Fruit fly (Drosophila melanogaster) whole organism, embryonic: ENCODE measurements around the gene mRpS7.
A peak's percentile ranks its signal among the peaks of the same experiment; 100 is the strongest.

ENCODE experiments used
- Ada2b ChIP-seq: fragments of 200-800 bp; sonication (Bioruptor generic); IDR thresholded peaks from 2 replicates; pipeline ENCODE4 v1.3.6; 2022; ENCODE audit warnings: missing biosample characterization, missing genetic modification characterization
- Adf1 ChIP-seq: fragments of 200-800 bp; sonication (Bioruptor generic); IDR thresholded peaks from 2 replicates; pipeline ENCODE4 v1.3.6; 2022; ENCODE audit warnings: missing biosample characterization, missing genetic modification characterization
- BtbVII ChIP-seq: fragments of 200-800 bp; sonication (Bioruptor generic); optimal IDR thresholded peaks from 3 replicates; lab custom pipeline; 2017; ENCODE audit warnings: missing biosample characterization, mild to moderate bottlenecking, missing genetic modification characterization
- CG11247 ChIP-seq: fragments of 200-800 bp; sonication (Bioruptor generic); IDR thresholded peaks from 2 replicates; pipeline ENCODE4 v1.3.6; 2022; ENCODE audit warnings: missing biosample characterization, missing genetic modification characterization
- CG11504 ChIP-seq: fragments of 200-800 bp; sonication (Bioruptor generic); optimal IDR thresholded peaks from 3 replicates; lab custom pipeline; 2019; ENCODE audit warnings: missing biosample characterization, mild to moderate bottlenecking, missing genetic modification characterization, moderate library complexity
- CG11696 ChIP-seq: fragments of 200-800 bp; sonication (Bioruptor generic); IDR thresholded peaks from 2 replicates; pipeline ENCODE4 v1.3.6; 2022; ENCODE audit warnings: missing biosample characterization, missing genetic modification characterization
- CG12155 ChIP-seq: fragments of 200-800 bp; sonication (Bioruptor generic); optimal IDR thresholded peaks from 3 replicates; lab custom pipeline; 2016; ENCODE audit warnings: missing biosample characterization, missing genetic modification characterization
- CG12299 ChIP-seq: fragments of 200-800 bp; sonication (Bioruptor generic); optimal IDR thresholded peaks from 2 replicates; lab custom pipeline; 2018; ENCODE audit warnings: missing biosample characterization, mild to moderate bottlenecking, missing genetic modification characterization
- CG12391 ChIP-seq: fragments of 200-800 bp; sonication (Bioruptor generic); optimal IDR thresholded peaks from 3 replicates; lab custom pipeline; 2018; ENCODE audit warnings: missing biosample characterization, mild to moderate bottlenecking, missing genetic modification characterization, moderate library complexity
- CG12769 ChIP-seq: fragments of 200-800 bp; sonication (Bioruptor generic); optimal IDR thresholded peaks from 2 replicates; lab custom pipeline; 2019; ENCODE audit warnings: missing biosample characterization, mild to moderate bottlenecking, missing genetic modification characterization, moderate library complexity
- CG12942 ChIP-seq: fragments of 200-800 bp; sonication (Bioruptor generic); optimal IDR thresholded peaks from 3 replicates; lab custom pipeline; 2016; ENCODE audit warnings: missing biosample characterization, missing genetic modification characterization
- CG1529 ChIP-seq: fragments of 200-800 bp; sonication (Bioruptor generic); optimal IDR thresholded peaks from 3 replicates; lab custom pipeline; 2018; ENCODE audit warnings: missing biosample characterization, missing genetic modification characterization
- CG1602 ChIP-seq: fragments of 200-800 bp; sonication (Bioruptor generic); optimal IDR thresholded peaks from 3 replicates; lab custom pipeline; 2016; ENCODE audit warnings: missing biosample characterization, missing genetic modification characterization
- CG1603 ChIP-seq: fragments of 200-800 bp; sonication (Bioruptor generic); optimal IDR thresholded peaks from 2 replicates; lab custom pipeline; 2019; ENCODE audit warnings: missing biosample characterization, mild to moderate bottlenecking, missing genetic modification characterization, moderate library complexity
- CG18011 ChIP-seq: fragments of 200-800 bp; sonication (Bioruptor generic); optimal IDR thresholded peaks from 2 replicates; lab custom pipeline; 2017; ENCODE audit warnings: missing biosample characterization, missing genetic modification characterization, mild to moderate bottlenecking, moderate library complexity, missing genotype
- CG18764 ChIP-seq: fragments of 200-800 bp; sonication (Bioruptor generic); optimal IDR thresholded peaks from 3 replicates; lab custom pipeline; 2016; ENCODE audit warnings: missing biosample characterization, missing genetic modification characterization
- CG2129 ChIP-seq: fragments of 200-800 bp; sonication (Bioruptor generic); IDR thresholded peaks from 2 replicates; pipeline ENCODE4 v1.3.6; 2022; ENCODE audit warnings: missing biosample characterization, missing genetic modification characterization; ENCODE audit not compliant: partially characterized antibody
- CG2875 ChIP-seq: fragments of 200-800 bp; sonication (Bioruptor generic); optimal IDR thresholded peaks from 2 replicates; lab custom pipeline; 2017; ENCODE audit warnings: missing biosample characterization, mild to moderate bottlenecking, missing genetic modification characterization, missing genetic modification reagents
- CG30020 ChIP-seq: fragments of 200-800 bp; optimal IDR thresholded peaks from 2 replicates; lab custom pipeline; 2019; ENCODE audit warnings: missing biosample characterization, mild to moderate bottlenecking, missing genetic modification characterization, moderate library complexity
- CG31365 ChIP-seq: fragments of 200-800 bp; sonication (Bioruptor generic); optimal IDR thresholded peaks from 2 replicates; lab custom pipeline; 2018; ENCODE audit warnings: missing biosample characterization, mild to moderate bottlenecking, missing genetic modification characterization
- CG3995 ChIP-seq: fragments of 200-800 bp; sonication (Bioruptor generic); optimal IDR thresholded peaks from 3 replicates; lab custom pipeline; 2016; ENCODE audit warnings: missing biosample characterization, missing genetic modification characterization
- CG6791 ChIP-seq: fragments of 200-800 bp; sonication (Bioruptor generic); IDR thresholded peaks from 3 replicates; pipeline ENCODE4 v1.3.6; 2022; ENCODE audit warnings: missing biosample characterization, missing genetic modification characterization; ENCODE audit not compliant: partially characterized antibody
- CG7745 ChIP-seq: fragments of 200-800 bp; sonication (Bioruptor generic); optimal IDR thresholded peaks from 2 replicates; lab custom pipeline; 2018; ENCODE audit warnings: missing biosample characterization, mild to moderate bottlenecking, missing genetic modification characterization, moderate library complexity
- CG8359 ChIP-seq: fragments of 200-800 bp; sonication (Bioruptor generic); optimal IDR thresholded peaks from 2 replicates; lab custom pipeline; 2017; ENCODE audit warnings: missing biosample characterization, mild to moderate bottlenecking, missing genetic modification characterization, borderline replicate concordance
- CG9437 ChIP-seq: fragments of 200-800 bp; sonication (Bioruptor generic); optimal IDR thresholded peaks from 2 replicates; lab custom pipeline; 2018; ENCODE audit warnings: missing biosample characterization, mild to moderate bottlenecking, missing genetic modification characterization
- D19A ChIP-seq: fragments of 200-800 bp; optimal IDR thresholded peaks from 3 replicates; lab custom pipeline; 2019; ENCODE audit warnings: missing biosample characterization, mild to moderate bottlenecking, missing genetic modification characterization, moderate library complexity
- Dfd ChIP-seq, 2 experiments: fragments of >200 bp; optimal IDR thresholded peaks; 2 replicates each; lab custom pipeline; 2017; ENCODE audit warnings: missing biosample characterization in 2 of 2, missing genetic modification characterization in 2 of 2
- Dip2 ChIP-seq: fragments of 200-800 bp; sonication (Bioruptor generic); IDR thresholded peaks from 2 replicates; pipeline ENCODE4 v1.3.6; 2022; ENCODE audit warnings: missing biosample characterization, missing genetic modification characterization
- Dip3 ChIP-seq: fragments of 200-800 bp; sonication (Bioruptor generic); optimal IDR thresholded peaks from 3 replicates; lab custom pipeline; 2016; ENCODE audit warnings: missing biosample characterization, missing genetic modification characterization
- Jarid2 ChIP-seq: fragments of 200-800 bp; sonication (Bioruptor generic); optimal IDR thresholded peaks from 3 replicates; lab custom pipeline; 2017; ENCODE audit warnings: mild to moderate bottlenecking, missing biosample characterization, missing genetic modification reagents, missing genetic modification characterization
- Kr ChIP-seq: fragments of 200-800 bp; sonication (Bioruptor generic); optimal IDR thresholded peaks from 2 replicates; lab custom pipeline; 2017; ENCODE audit warnings: missing biosample characterization, mild to moderate bottlenecking, missing genetic modification characterization
- Mad ChIP-seq: fragments of 200-800 bp; sonication (Bioruptor generic); optimal IDR thresholded peaks from 2 replicates; lab custom pipeline; 2016; ENCODE audit warnings: missing biosample characterization, missing genetic modification characterization
- Myb ChIP-seq: fragments of 200-800 bp; sonication (Bioruptor generic); optimal IDR thresholded peaks from 2 replicates; lab custom pipeline; 2016; ENCODE audit warnings: missing biosample characterization, missing genetic modification characterization
- Nf-YA ChIP-seq: fragments of 200-800 bp; sonication (Bioruptor generic); IDR thresholded peaks from 2 replicates; pipeline ENCODE4 v1.3.6; 2022; ENCODE audit warnings: missing biosample characterization, missing genetic modification characterization
- Nf-YC ChIP-seq: fragments of 200-800 bp; optimal IDR thresholded peaks from 3 replicates; lab custom pipeline; 2019; ENCODE audit warnings: missing biosample characterization, mild to moderate bottlenecking, missing genetic modification characterization, moderate library complexity
- Pdp1 ChIP-seq, 2 experiments: fragments of 200-800 bp; sonication (Bioruptor generic); optimal IDR thresholded peaks; 3 replicates each; lab custom pipeline; 2016; ENCODE audit warnings: missing biosample characterization in 2 of 2, missing genetic modification characterization in 2 of 2, mild to moderate bottlenecking in 1 of 2, moderate library complexity in 1 of 2
- Ptx1 ChIP-seq: fragments of 200-800 bp; sonication (Bioruptor generic); IDR thresholded peaks from 2 replicates; pipeline ENCODE4 v1.3.6; 2022; ENCODE audit warnings: missing biosample characterization, missing genetic modification characterization
- Rx ChIP-seq: fragments of 200-800 bp; sonication (Bioruptor generic); IDR thresholded peaks from 2 replicates; pipeline ENCODE4 v1.3.6; 2022; ENCODE audit warnings: missing biosample characterization, missing genetic modification characterization
- Side ChIP-seq: fragments of 200-800 bp; sonication (Bioruptor generic); optimal IDR thresholded peaks from 2 replicates; lab custom pipeline; 2016; ENCODE audit warnings: missing biosample characterization, missing genetic modification characterization
- Sox100B ChIP-seq: fragments of 200-800 bp; sonication (Bioruptor generic); optimal IDR thresholded peaks from 3 replicates; lab custom pipeline; 2018; ENCODE audit warnings: missing biosample characterization, mild to moderate bottlenecking, missing genetic modification characterization
- al ChIP-seq: fragments of 200-800 bp; sonication (Bioruptor generic); IDR thresholded peaks from 2 replicates; pipeline ENCODE4 v1.3.6; 2022; ENCODE audit warnings: missing biosample characterization, missing genetic modification characterization
- ase ChIP-seq: fragments of 200-800 bp; sonication (Bioruptor generic); IDR thresholded peaks from 3 replicates; pipeline ENCODE4 v1.3.6; 2022; ENCODE audit warnings: missing biosample characterization, missing genetic modification characterization
- bab2 ChIP-seq: fragments of 200-800 bp; sonication (Bioruptor generic); optimal IDR thresholded peaks from 2 replicates; lab custom pipeline; 2016; ENCODE audit warnings: missing biosample characterization, missing genetic modification characterization
- cg ChIP-seq: fragments of 200-800 bp; sonication (Bioruptor generic); optimal IDR thresholded peaks from 3 replicates; lab custom pipeline; 2019; ENCODE audit warnings: missing biosample characterization, mild to moderate bottlenecking, missing genetic modification characterization, moderate library complexity
- emc ChIP-seq: fragments of 200-800 bp; sonication (Bioruptor generic); optimal IDR thresholded peaks from 2 replicates; lab custom pipeline; 2016; ENCODE audit warnings: missing biosample characterization, missing genetic modification characterization
- en ChIP-seq: fragments of 200-800 bp; sonication (Bioruptor generic); optimal IDR thresholded peaks from 2 replicates; lab custom pipeline; 2016; ENCODE audit warnings: missing biosample characterization, missing genetic modification characterization
- fd96Cb ChIP-seq: fragments of 200-800 bp; sonication (Bioruptor generic); optimal IDR thresholded peaks from 2 replicates; lab custom pipeline; 2018; ENCODE audit warnings: missing biosample characterization, mild to moderate bottlenecking, missing genetic modification characterization, moderate library complexity
- knrl ChIP-seq: fragments of 200-800 bp; sonication (Bioruptor generic); IDR thresholded peaks from 3 replicates; pipeline ENCODE4 v1.3.6; 2022; ENCODE audit warnings: missing biosample characterization, missing genetic modification characterization; ENCODE audit not compliant: partially characterized antibody
- seq ChIP-seq: fragments of 200-800 bp; sonication (Bioruptor generic); IDR thresholded peaks from 2 replicates; pipeline ENCODE4 v1.3.6; 2022; ENCODE audit warnings: missing biosample characterization, missing genetic modification characterization
- ssp ChIP-seq: fragments of 200-800 bp; sonication (Bioruptor generic); IDR thresholded peaks from 2 replicates; pipeline ENCODE4 v1.3.6; 2022; ENCODE audit warnings: missing biosample characterization, missing genetic modification characterization
- tio ChIP-seq: fragments of 200-800 bp; sonication (Bioruptor generic); optimal IDR thresholded peaks from 2 replicates; lab custom pipeline; 2017; ENCODE audit warnings: missing biosample characterization, missing genetic modification characterization, inconsistent platforms
- usp ChIP-seq: fragments of >200 bp; optimal IDR thresholded peaks from 2 replicates; lab custom pipeline; 2017; ENCODE audit warnings: missing biosample characterization, missing genetic modification characterization

Gene mRpS7

DNA sequence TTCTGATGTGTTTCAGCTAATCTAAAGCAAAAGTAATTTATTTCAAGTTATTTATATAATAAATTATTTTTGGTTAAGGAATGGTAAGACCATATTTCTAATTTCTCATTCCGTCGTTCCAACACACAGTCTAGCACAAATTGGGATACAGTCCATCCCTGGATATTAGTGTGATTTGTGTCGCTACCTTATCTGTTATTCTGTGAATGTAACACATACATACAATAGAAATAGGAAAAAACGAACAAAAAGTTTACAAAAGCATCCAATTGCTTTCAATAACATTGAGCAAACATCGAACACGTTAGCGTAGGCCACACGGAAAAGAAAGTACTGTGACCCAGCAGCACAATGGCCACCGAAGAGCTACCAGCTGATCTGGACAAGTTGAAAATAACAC, 19.9 kb upstream of the mRpS7 start, which contains the start of gene CG5056 (continued):
- TF ChIP-seq CG6791 (GFP tag; lab: Robert Waterston, UW) = 0 out of 3 replicates have a peak, but pooled peaks have one; percentile 25
- no peak for TF ChIP-seq tio (GFP tag; lab: Kevin White, UChicago)
- TF ChIP-seq CG18764 (GFP tag; lab: Kevin White, UChicago) = no peak
- peak in 1 of 2 experiments; percentile 88 for TF ChIP-seq Pdp1 (GFP tag; optimal IDR thresholded peaks at IDR 0.05; lab: Kevin White, UChicago)
- TF ChIP-seq Ada2b (GFP tag; lab: Robert Waterston, UW) = no peak
- no peak for TF ChIP-seq Kr (GFP tag; lab: Kevin White, UChicago)
- no peak for TF ChIP-seq CG2875
- no peak for TF ChIP-seq usp (GFP tag; lab: Kevin White, UChicago)
- TF ChIP-seq CG12299 = no peak
- TF ChIP-seq ssp (GFP tag; lab: Robert Waterston, UW) = peak; percentile 39; the same call in 1 of the 2 replicates
- no peak for TF ChIP-seq bab2
- no peak for TF ChIP-seq seq (GFP tag; lab: Robert Waterston, UW)
- no peak for TF ChIP-seq Mad (GFP tag; lab: Kevin White, UChicago)
- TF ChIP-seq CG3995 = peak; percentile 7
- TF ChIP-seq emc (GFP tag; lab: Kevin White, UChicago) = no peak
- TF ChIP-seq CG31365 (tag; lab: Kevin White, UChicago) = no peak
- TF ChIP-seq Nf-YA (GFP tag; lab: Robert Waterston, UW) = no peak
- TF ChIP-seq cg = peak; percentile 64
- TF ChIP-seq en = no peak
- no peak for TF ChIP-seq D19A (tag; lab: Kevin White, UChicago)
- TF ChIP-seq CG12942 = no peak
- TF ChIP-seq Nf-YC (tag; lab: Kevin White, UChicago) = peak; percentile 53
- no peak for TF ChIP-seq BtbVII (GFP tag; lab: Kevin White, UChicago)
- TF ChIP-seq CG9437 = no peak
- TF ChIP-seq Dfd (GFP tag; optimal IDR thresholded peaks at IDR 0.05; lab: Kevin White, UChicago) = no peak
- no peak for TF ChIP-seq CG11247 (GFP tag; lab: Robert Waterston, UW)
- no peak for TF ChIP-seq CG18011 (GFP tag; lab: Kevin White, UChicago)
- no peak for TF ChIP-seq CG12769 (tag; lab: Kevin White, UChicago)
- TF ChIP-seq Adf1 (GFP tag; lab: Robert Waterston, UW) = no peak
- no peak for TF ChIP-seq Sox100B (GFP tag; lab: Kevin White, UChicago)
- no peak for TF ChIP-seq Ptx1 (GFP tag; lab: Robert Waterston, UW)
- TF ChIP-seq CG1529 = no peak
- no peak for TF ChIP-seq Rx
- TF ChIP-seq CG1603 = peak; percentile 100
- TF ChIP-seq Side (GFP tag; lab: Kevin White, UChicago) = no peak
- TF ChIP-seq Jarid2 = no peak
- peak; percentile 39; the same call in 1 of the 3 replicates for TF ChIP-seq knrl (GFP tag; lab: Robert Waterston, UW)
- no peak for TF ChIP-seq Myb (GFP tag; lab: Kevin White, UChicago)
- TF ChIP-seq CG2129 (GFP tag; lab: Robert Waterston, UW) = no peak
- TF ChIP-seq CG30020 (tag; lab: Kevin White, UChicago) = peak; percentile 100
- TF ChIP-seq al (GFP tag; lab: Robert Waterston, UW) = no peak; the same call in 1 of the 2 replicates
- no peak for TF ChIP-seq Dip2
- TF ChIP-seq CG11504 (tag; lab: Kevin White, UChicago) = no peak
- TF ChIP-seq CG12155 (GFP tag; lab: Kevin White, UChicago) = no peak
- no peak for TF ChIP-seq CG1602 (GFP tag; lab: Kevin White, UChicago)
- no peak for TF ChIP-seq ase
- no peak for TF ChIP-seq CG8359 (GFP tag; lab: Kevin White, UChicago)
- TF ChIP-seq CG11696 (GFP tag; lab: Robert Waterston, UW) = no peak
- TF ChIP-seq Dip3 (GFP tag; lab: Kevin White, UChicago) = no peak
- TF ChIP-seq CG12391 (tag; lab: Kevin White, UChicago) = peak; percentile 47
- TF ChIP-seq fd96Cb (tag; lab: Kevin White, UChicago) = no peak
- TF ChIP-seq CG7745 = no peak
